Fruit fly (Drosophila melanogaster) whole organism, embryonic: ENCODE measurements around the gene CG13258.
A peak's percentile ranks its signal among the peaks of the same experiment; 100 is the strongest.

Source experiments
- Bgb ChIP-seq: fragments of 200-800 bp; sonication (Bioruptor generic); IDR thresholded peaks from 2 replicates; pipeline ENCODE4 v1.3.6; 2022; ENCODE audit warnings: missing biosample characterization, missing genetic modification characterization; ENCODE audit not compliant: partially characterized antibody
- CG11456 ChIP-seq: fragments of 200-800 bp; sonication (Bioruptor generic); IDR thresholded peaks from 3 replicates; pipeline ENCODE4 v1.3.6; 2022; ENCODE audit warnings: missing biosample characterization, missing genetic modification characterization
- CG11504 ChIP-seq: fragments of 200-800 bp; sonication (Bioruptor generic); optimal IDR thresholded peaks from 3 replicates; lab custom pipeline; 2019; ENCODE audit warnings: missing biosample characterization, mild to moderate bottlenecking, missing genetic modification characterization, moderate library complexity
- CG12104 ChIP-seq: fragments of 200-800 bp; sonication (Bioruptor generic); optimal IDR thresholded peaks from 3 replicates; lab custom pipeline; 2016; ENCODE audit warnings: missing biosample characterization, missing genetic modification characterization
- CG16779 ChIP-seq: fragments of 200-800 bp; sonication (Bioruptor generic); IDR thresholded peaks from 2 replicates; pipeline ENCODE4 v1.3.6; 2022; ENCODE audit warnings: missing biosample characterization, missing genetic modification characterization
- CG16815 ChIP-seq: fragments of 200-800 bp; sonication (Bioruptor generic); optimal IDR thresholded peaks from 3 replicates; lab custom pipeline; 2017; ENCODE audit warnings: missing biosample characterization, mild to moderate bottlenecking, missing genetic modification characterization
- CG17829 ChIP-seq: fragments of 200-800 bp; optimal IDR thresholded peaks from 2 replicates; lab custom pipeline; 2019; ENCODE audit warnings: missing biosample characterization, mild to moderate bottlenecking, missing genetic modification characterization, moderate library complexity
- CG2116 ChIP-seq: fragments of 200-800 bp; sonication (Bioruptor generic); optimal IDR thresholded peaks from 3 replicates; lab custom pipeline; 2018; ENCODE audit warnings: missing biosample characterization, mild to moderate bottlenecking, missing genetic modification characterization
- CG2199 ChIP-seq: fragments of 200-800 bp; sonication (Bioruptor generic); IDR thresholded peaks from 3 replicates; pipeline ENCODE4 v1.3.6; 2022; ENCODE audit warnings: missing biosample characterization, missing genetic modification characterization
- CG30403 ChIP-seq: fragments of 200-800 bp; sonication (Bioruptor generic); optimal IDR thresholded peaks from 3 replicates; lab custom pipeline; 2016; ENCODE audit warnings: missing biosample characterization, missing genetic modification characterization
- CG31224 ChIP-seq: fragments of 200-800 bp; sonication (Bioruptor generic); IDR thresholded peaks from 2 replicates; pipeline ENCODE4 v1.3.6; 2022; ENCODE audit warnings: missing biosample characterization, missing genetic modification characterization
- CG31441 ChIP-seq: fragments of 200-800 bp; sonication (Bioruptor generic); IDR thresholded peaks from 2 replicates; pipeline ENCODE4 v1.3.6; 2022; ENCODE audit warnings: missing biosample characterization, missing genetic modification characterization
- CG3163 ChIP-seq: fragments of 200-800 bp; sonication (Bioruptor generic); optimal IDR thresholded peaks from 3 replicates; lab custom pipeline; 2016; ENCODE audit warnings: missing biosample characterization, missing genetic modification characterization
- CG8924 ChIP-seq: fragments of 200-800 bp; optimal IDR thresholded peaks from 3 replicates; lab custom pipeline; 2019; ENCODE audit warnings: missing biosample characterization, mild to moderate bottlenecking, missing genetic modification characterization, moderate library complexity
- CG9932 ChIP-seq: fragments of 200-800 bp; sonication (Bioruptor generic); IDR thresholded peaks from 2 replicates; pipeline ENCODE4 v1.3.6; 2022; ENCODE audit warnings: missing biosample characterization, missing genetic modification characterization
- CoRest ChIP-seq: fragments of 200-800 bp; sonication (Bioruptor generic); optimal IDR thresholded peaks from 3 replicates; lab custom pipeline; 2018; ENCODE audit warnings: missing biosample characterization, mild to moderate bottlenecking, missing genetic modification characterization, moderate library complexity
- Max ChIP-seq: fragments of 200-800 bp; sonication (Bioruptor generic); optimal IDR thresholded peaks from 2 replicates; lab custom pipeline; 2016; ENCODE audit warnings: missing biosample characterization, mild to moderate bottlenecking, missing genetic modification characterization
- Med ChIP-seq: fragments of 200-800 bp; sonication (Bioruptor generic); peaks from one replicate; lab custom pipeline; 2016; ENCODE audit warnings: missing biosample characterization, missing genetic modification characterization, mild to moderate bottlenecking, inconsistent platforms, moderate library complexity
- Mes4 ChIP-seq: fragments of 200-800 bp; sonication (Bioruptor generic); optimal IDR thresholded peaks from 2 replicates; lab custom pipeline; 2016; ENCODE audit warnings: missing biosample characterization, missing genetic modification characterization
- NFAT ChIP-seq: fragments of 200-800 bp; sonication (Bioruptor generic); IDR thresholded peaks from 2 replicates; pipeline ENCODE4 v1.3.6; 2022; ENCODE audit warnings: missing biosample characterization, missing genetic modification characterization
- Neu2 ChIP-seq: fragments of 200-800 bp; sonication (Bioruptor generic); optimal IDR thresholded peaks from 3 replicates; lab custom pipeline; 2016; ENCODE audit warnings: missing biosample characterization, missing genetic modification characterization, borderline replicate concordance
- Nf-YA ChIP-seq: fragments of 200-800 bp; sonication (Bioruptor generic); IDR thresholded peaks from 2 replicates; pipeline ENCODE4 v1.3.6; 2022; ENCODE audit warnings: missing biosample characterization, missing genetic modification characterization
- Oli ChIP-seq: fragments of 200-800 bp; sonication (Bioruptor generic); optimal IDR thresholded peaks from 2 replicates; lab custom pipeline; 2018; ENCODE audit warnings: missing biosample characterization, mild to moderate bottlenecking, missing genetic modification characterization, moderate library complexity
- Pdp1 ChIP-seq, 2 experiments: fragments of 200-800 bp; sonication (Bioruptor generic); optimal IDR thresholded peaks; 3 replicates each; lab custom pipeline; 2016; ENCODE audit warnings: missing biosample characterization in 2 of 2, missing genetic modification characterization in 2 of 2, mild to moderate bottlenecking in 1 of 2, moderate library complexity in 1 of 2
- Ravus ChIP-seq: fragments of 200-800 bp; sonication (Bioruptor generic); IDR thresholded peaks from 2 replicates; pipeline ENCODE4 v1.3.6; 2022; ENCODE audit warnings: missing biosample characterization, missing genetic modification characterization
- ac ChIP-seq: fragments of 200-800 bp; sonication (Bioruptor generic); optimal IDR thresholded peaks from 3 replicates; lab custom pipeline; 2017; ENCODE audit warnings: missing biosample characterization, mild to moderate bottlenecking, missing genetic modification characterization
- al ChIP-seq: fragments of 200-800 bp; sonication (Bioruptor generic); IDR thresholded peaks from 2 replicates; pipeline ENCODE4 v1.3.6; 2022; ENCODE audit warnings: missing biosample characterization, missing genetic modification characterization
- danr ChIP-seq: fragments of 200-800 bp; sonication (Bioruptor generic); IDR thresholded peaks from 2 replicates; pipeline ENCODE4 v1.3.6; 2022; ENCODE audit warnings: missing biosample characterization, missing genetic modification characterization
- fru ChIP-seq: fragments of >200 bp; optimal IDR thresholded peaks from 2 replicates; lab custom pipeline; 2017
- gce ChIP-seq: fragments of 200-800 bp; sonication (Bioruptor generic); IDR thresholded peaks from 3 replicates; pipeline ENCODE4 v1.3.6; 2022; ENCODE audit warnings: missing biosample characterization, missing genetic modification characterization
- grn ChIP-seq: fragments of 200-800 bp; sonication (Bioruptor generic); optimal IDR thresholded peaks from 3 replicates; lab custom pipeline; 2017; ENCODE audit warnings: missing biosample characterization, missing genetic modification characterization
- hth ChIP-seq: fragments of >200 bp; optimal IDR thresholded peaks from 2 replicates; lab custom pipeline; 2017; ENCODE audit warnings: inconsistent platforms
- ind ChIP-seq: fragments of 200-800 bp; sonication (Bioruptor generic); optimal IDR thresholded peaks from 3 replicates; lab custom pipeline; 2016; ENCODE audit warnings: missing biosample characterization, missing genetic modification characterization
- kni ChIP-seq: fragments of 200-800 bp; sonication (Bioruptor generic); optimal IDR thresholded peaks from 3 replicates; lab custom pipeline; 2017; ENCODE audit warnings: mild to moderate bottlenecking, missing biosample characterization, missing genetic modification reagents, missing genetic modification characterization
- lola ChIP-seq, 3 experiments: fragments of >200 bp in 2 of 3; fragments of 200-800 bp in 1 of 3; sonication (Bioruptor generic) in 1 of 3; optimal IDR thresholded peaks; 2 replicates each; lab custom pipeline; 2017 to 2019; ENCODE audit warnings: missing biosample characterization in 3 of 3, missing genetic modification characterization in 3 of 3, mild to moderate bottlenecking in 1 of 3, moderate library complexity in 1 of 3
- nmo ChIP-seq: fragments of 200-800 bp; sonication (Bioruptor generic); optimal IDR thresholded peaks from 2 replicates; lab custom pipeline; 2018; ENCODE audit warnings: missing biosample characterization, mild to moderate bottlenecking, missing genetic modification characterization, moderate library complexity
- p53 ChIP-seq: fragments of 200-800 bp; sonication (Bioruptor generic); optimal IDR thresholded peaks from 2 replicates; lab custom pipeline; 2016; ENCODE audit warnings: missing biosample characterization, missing genetic modification characterization
- pita ChIP-seq: fragments of 200-800 bp; sonication (Bioruptor generic); optimal IDR thresholded peaks from 2 replicates; lab custom pipeline; 2017; ENCODE audit warnings: missing biosample characterization, mild to moderate bottlenecking, missing genetic modification characterization
- pros ChIP-seq: fragments of 200-800 bp; sonication (Bioruptor generic); optimal IDR thresholded peaks from 3 replicates; lab custom pipeline; 2019; ENCODE audit warnings: missing biosample characterization, mild to moderate bottlenecking, missing genetic modification characterization, moderate library complexity
- ranshi ChIP-seq: fragments of 200-800 bp; sonication (Bioruptor generic); IDR thresholded peaks from 2 replicates; pipeline ENCODE4 v1.3.6; 2022; ENCODE audit warnings: missing biosample characterization, missing genetic modification characterization
- sd ChIP-seq: fragments of 200-800 bp; sonication (Bioruptor generic); optimal IDR thresholded peaks from 3 replicates; lab custom pipeline; 2018; ENCODE audit warnings: missing biosample characterization, mild to moderate bottlenecking, missing genetic modification characterization, moderate library complexity
- seq ChIP-seq: fragments of 200-800 bp; sonication (Bioruptor generic); IDR thresholded peaks from 2 replicates; pipeline ENCODE4 v1.3.6; 2022; ENCODE audit warnings: missing biosample characterization, missing genetic modification characterization
- stc ChIP-seq: fragments of 200-800 bp; sonication (Bioruptor generic); IDR thresholded peaks from 2 replicates; pipeline ENCODE4 v1.3.6; 2022; ENCODE audit warnings: missing biosample characterization, missing genetic modification characterization
- tll ChIP-seq, 2 experiments: fragments of 200-800 bp in 1 of 2; fragments of >200 bp in 1 of 2; sonication (Bioruptor generic) in 1 of 2; optimal IDR thresholded peaks; 2 replicates each; lab custom pipeline; 2017 to 2019; ENCODE audit warnings: missing biosample characterization in 2 of 2, missing genetic modification characterization in 2 of 2, mild to moderate bottlenecking in 1 of 2, moderate library complexity in 1 of 2
- toy ChIP-seq: fragments of 200-800 bp; sonication (Bioruptor generic); IDR thresholded peaks from 2 replicates; pipeline ENCODE4 v1.3.6; 2022; ENCODE audit warnings: missing biosample characterization, missing genetic modification characterization
- twi ChIP-seq: fragments of 200-800 bp; optimal IDR thresholded peaks from 2 replicates; lab custom pipeline; 2019; ENCODE audit warnings: missing biosample characterization, mild to moderate bottlenecking, missing genetic modification characterization, moderate library complexity
- vvl ChIP-seq: fragments of 200-800 bp; sonication (Bioruptor generic); IDR thresholded peaks from 2 replicates; pipeline ENCODE4 v1.3.6; 2022; ENCODE audit warnings: missing biosample characterization, missing genetic modification characterization

CG13258 gene

DNA sequence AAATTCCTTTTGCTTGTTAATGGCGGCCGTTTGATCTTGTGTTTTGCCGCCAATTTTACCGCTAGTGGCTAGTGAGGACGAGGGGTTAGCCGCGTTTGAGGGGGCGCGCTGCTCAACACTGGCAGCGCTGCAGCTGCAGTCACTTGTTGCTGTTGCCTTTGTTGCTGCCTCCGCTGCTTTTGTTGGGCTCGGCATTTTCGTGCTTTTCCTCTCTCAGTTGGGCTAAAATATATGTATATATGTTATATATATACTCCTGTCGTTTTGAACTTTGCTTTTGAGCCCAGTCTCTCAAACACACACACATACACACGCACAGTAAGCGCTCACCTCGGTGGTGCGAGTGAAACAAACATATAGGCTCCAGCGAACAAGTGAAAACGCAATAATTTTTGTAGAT, 32.0 kb upstream of the CG13258 start (continued):
- TF ChIP-seq Max (GFP tag; lab: Kevin White, UChicago) (no peak), grn (GFP tag; lab: Kevin White, UChicago) (no peak), p53 (GFP tag; lab: Kevin White, UChicago) (no peak), hth (lab: Kevin White, UChicago) (no peak), vvl (GFP tag; lab: Robert Waterston, UW) (peak; percentile 24; the same call in 1 of the 2 replicates), ranshi (GFP tag; lab: Robert Waterston, UW) (0 out of 2 replicates have a peak, but pooled peaks have one; percentile 10), toy (GFP tag; lab: Robert Waterston, UW) (no peak), Mes4 (GFP tag; lab: Kevin White, UChicago) (no peak), Bgb (GFP tag; lab: Robert Waterston, UW) (no peak; the same call in 1 of the 2 replicates), CG12104 (no peak), nmo (GFP tag; lab: Kevin White, UChicago) (no peak), CG11456 (GFP tag; lab: Robert Waterston, UW) (no peak), stc (GFP tag; lab: Robert Waterston, UW) (no peak)
- TF ChIP-seq, all 482 proteins: peak for 43

DNA sequence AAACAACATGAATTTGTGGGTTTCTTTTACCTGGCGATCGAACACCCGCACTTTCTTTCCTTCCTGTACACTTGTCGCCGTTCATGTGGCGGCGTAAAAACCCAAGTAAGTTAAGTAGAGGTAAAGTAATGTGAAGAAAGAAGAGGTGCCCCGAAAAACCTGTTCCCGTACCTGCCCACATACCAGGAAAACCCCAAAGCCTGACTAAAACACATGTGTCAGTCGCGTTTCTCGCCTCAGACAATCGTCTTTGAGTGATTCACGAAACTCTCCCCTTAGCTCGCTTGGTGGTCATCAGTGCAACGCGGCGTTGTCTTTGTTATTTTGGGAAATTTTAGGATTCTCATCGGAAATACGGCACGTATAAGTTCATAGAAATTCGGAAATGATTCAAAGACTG, 30.7 kb upstream of the CG13258 start:
- TF ChIP-seq CG16779 (no peak), Med (peak; percentile 38), sd (tag; lab: Kevin White, UChicago) (peak; percentile 40), twi (tag; lab: Kevin White, UChicago) (peak; percentile 69), pros (GFP tag; lab: Kevin White, UChicago) (peak; percentile 73), Nf-YA (GFP tag; lab: Robert Waterston, UW) (no peak), Oli (no peak), CG31441 (GFP tag; lab: Robert Waterston, UW) (no peak), CG17829 (tag; lab: Kevin White, UChicago) (peak; percentile 17), pita (GFP tag; lab: Kevin White, UChicago) (no peak), tll (GFP tag; optimal IDR thresholded peaks at IDR 0.05; lab: Kevin White, UChicago) (peak in 1 of 2 experiments; percentile 86), kni (GFP tag; lab: Kevin White, UChicago) (peak; percentile 66), CG2199 (GFP tag; lab: Robert Waterston, UW) (peak; percentile 58; the same call in 2 of the 3 replicates), Neu2 (GFP tag; lab: Kevin White, UChicago) (peak; percentile 89)

DNA sequence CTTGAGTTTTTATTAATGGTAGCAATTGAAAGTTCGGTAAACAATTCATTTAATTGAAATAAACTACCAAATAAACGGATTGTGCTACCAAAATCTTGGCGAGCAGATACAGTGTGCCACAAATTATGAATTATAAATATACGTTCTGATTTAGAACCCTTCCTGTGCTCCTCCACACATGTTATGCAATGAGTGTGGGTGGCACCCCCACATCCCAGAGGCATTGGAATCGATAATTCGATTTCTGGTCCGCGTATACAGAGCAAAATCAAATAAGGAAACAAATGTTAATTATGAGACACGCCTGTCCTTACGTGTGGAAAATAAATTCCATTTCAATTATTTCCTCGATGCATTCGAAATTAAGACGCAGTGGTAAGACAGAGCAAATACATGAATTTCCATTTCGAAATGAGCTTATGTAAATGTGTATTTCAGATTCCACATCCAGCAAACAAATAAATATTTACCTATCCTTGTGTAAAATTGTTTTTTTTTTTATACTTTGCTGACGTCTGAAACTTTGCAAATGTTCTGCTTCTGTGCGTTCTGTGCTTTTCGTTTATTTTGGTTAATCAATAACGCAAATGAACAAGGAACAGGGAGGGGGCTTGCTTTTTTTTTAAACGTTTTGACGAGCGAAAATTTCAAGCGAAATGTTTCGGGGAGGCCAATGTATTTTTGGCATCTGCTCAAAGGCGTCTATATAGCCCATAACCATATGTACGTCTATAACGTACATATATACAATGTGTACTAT, 29.2 kb upstream of the CG13258 start:
- TF ChIP-seq al (GFP tag; lab: Robert Waterston, UW) (no peak), CG3163 (no peak), ac (GFP tag; lab: Kevin White, UChicago) (no peak), gce (no peak), CG9932 (no peak), CG2116 (GFP tag; lab: Kevin White, UChicago) (no peak), CG11504 (tag; lab: Kevin White, UChicago) (no peak), NFAT (GFP tag; lab: Robert Waterston, UW) (no peak), fru (lab: Kevin White, UChicago) (no peak), ind (GFP tag; lab: Kevin White, UChicago) (no peak), CG31224 (GFP tag; lab: Robert Waterston, UW) (no peak), CG30403 (no peak), lola (GFP tag; optimal IDR thresholded peaks at IDR 0.05; lab: Kevin White, UChicago) (no peak), sd (tag; lab: Kevin White, UChicago) (peak; percentile 79), CG31441 (GFP tag; lab: Robert Waterston, UW) (no peak), danr (GFP tag; lab: Robert Waterston, UW) (no peak), Ravus (no peak), CG2199 (GFP tag; lab: Robert Waterston, UW) (no peak), CoRest (tag; lab: Kevin White, UChicago) (no peak), Pdp1 (GFP tag; optimal IDR thresholded peaks at IDR 0.05; lab: Kevin White, UChicago) (peak in 1 of 2 experiments; percentile 85), CG16815 (GFP tag; lab: Kevin White, UChicago) (no peak), stc (GFP tag; lab: Robert Waterston, UW) (no peak), seq (GFP tag; lab: Robert Waterston, UW) (no peak), CG8924 (tag; lab: Kevin White, UChicago) (no peak)
